Worm (Caenorhabditis elegans) whole organism, young adult: Measurements from ENCODE around the gene Y60A3A.8.
"Not testable (repeated sequence)": the region's sequence is repeated elsewhere in the genome, so short reads cannot be mapped to it uniquely, and the experiment has no call there.

ENCODE experiments used
- F33H1.4 ChIP-seq: fragments of 200-800 bp; sonication (Bioruptor generic); IDR thresholded peaks from 2 replicates; pipeline ENCODE4 v1.3.6; 2022; ENCODE audit warnings: missing genetic modification reagents, missing genetic modification characterization, missing compliant biosample characterization
- F37B4.10 ChIP-seq: fragments of 200-800 bp; sonication (Bioruptor generic); IDR thresholded peaks from 2 replicates; pipeline ENCODE4 v1.3.6; 2022; ENCODE audit warnings: missing genetic modification characterization, missing compliant biosample characterization
- F49E8.2 ChIP-seq: sonication (generic microtip); optimal IDR thresholded peaks from 3 replicates; lab custom pipeline; 2017; ENCODE audit warnings: missing genetic modification characterization, mild to moderate bottlenecking, missing compliant biosample characterization, antibody characterized with exemption, moderate library complexity; ENCODE audit not compliant: insufficient read depth
- K11D2.4 ChIP-seq: fragments of 200-800 bp; sonication (Bioruptor generic); IDR thresholded peaks from 2 replicates; pipeline ENCODE4 v1.3.6; 2022; ENCODE audit warnings: missing genetic modification reagents, missing genetic modification characterization, missing compliant biosample characterization
- T07F8.4 ChIP-seq: sonication (generic microtip); optimal IDR thresholded peaks from 2 replicates; lab custom pipeline; 2016; ENCODE audit warnings: mild to moderate bottlenecking, missing genetic modification characterization, moderate library complexity, missing compliant biosample characterization
- Y53G8AR.9 ChIP-seq: fragments of 200-800 bp; sonication (Bioruptor generic); conservative IDR thresholded peaks from 2 replicates; pipeline ENCODE4 v1.3.6; 2022; ENCODE audit warnings: missing genetic modification reagents, missing genetic modification characterization, missing compliant biosample characterization
- ama-1 ChIP-seq, 3 experiments: fragments of 150-350 bp in 1 of 3; sonication (generic microtip) in 2 of 3; optimal IDR thresholded peaks; 2 replicates each; lab custom pipeline; 2014 to 2018; ENCODE audit warnings: missing biosample characterization in 2 of 3, missing genetic modification characterization in 2 of 3, missing genetic modification reagents in 2 of 3
- aptf-2 ChIP-seq: fragments of 200-800 bp; sonication (Bioruptor generic); conservative IDR thresholded peaks from 2 replicates; pipeline ENCODE4 v1.3.6; 2022; ENCODE audit warnings: missing genetic modification reagents, missing genetic modification characterization, missing compliant biosample characterization
- attf-3 ChIP-seq: fragments of 200-800 bp; sonication (Bioruptor generic); conservative IDR thresholded peaks from 2 replicates; pipeline ENCODE4 v1.3.6; 2022; ENCODE audit warnings: missing genetic modification reagents, missing genetic modification characterization, missing compliant biosample characterization
- bed-1 ChIP-seq: fragments of 200-800 bp; sonication (Bioruptor generic); IDR thresholded peaks from 2 replicates; pipeline ENCODE4 v1.3.6; 2022; ENCODE audit warnings: missing genetic modification reagents, missing genetic modification characterization, missing compliant biosample characterization
- bed-2 ChIP-seq: fragments of 200-800 bp; sonication (Bioruptor generic); IDR thresholded peaks from 2 replicates; pipeline ENCODE4 v1.3.6; 2022; ENCODE audit warnings: missing genetic modification reagents, missing genetic modification characterization, missing compliant biosample characterization
- ceh-27 ChIP-seq: fragments of 200-800 bp; sonication (Bioruptor generic); optimal IDR thresholded peaks from 2 replicates; lab custom pipeline; 2018; ENCODE audit warnings: mild to moderate bottlenecking, missing genetic modification characterization, moderate library complexity, missing compliant biosample characterization
- ceh-40 ChIP-seq: fragments of 200-800 bp; sonication (Bioruptor generic); IDR thresholded peaks from 2 replicates; pipeline ENCODE4 v1.3.6; 2022; ENCODE audit warnings: missing genetic modification characterization, missing compliant biosample characterization
- ceh-58 ChIP-seq: fragments of 200-800 bp; sonication (Bioruptor generic); IDR thresholded peaks from 2 replicates; pipeline ENCODE4 v1.3.6; 2022; ENCODE audit warnings: missing genetic modification characterization, missing compliant biosample characterization
- chd-7 ChIP-seq: sonication (generic microtip); optimal IDR thresholded peaks from 2 replicates; lab custom pipeline; 2016; ENCODE audit warnings: mild to moderate bottlenecking, missing genetic modification characterization, moderate library complexity, missing compliant biosample characterization
- dox-1 ChIP-seq: fragments of 200-800 bp; sonication (Bioruptor generic); IDR thresholded peaks from 2 replicates; pipeline ENCODE4 v1.3.6; 2022; ENCODE audit warnings: missing genetic modification reagents, missing genetic modification characterization, missing compliant biosample characterization
- dpff-1 ChIP-seq: sonication (generic microtip); optimal IDR thresholded peaks from 2 replicates; lab custom pipeline; 2017; ENCODE audit warnings: mild to moderate bottlenecking, missing genetic modification characterization, missing compliant biosample characterization
- ets-4 ChIP-seq: fragments of 200-800 bp; sonication (Bioruptor generic); optimal IDR thresholded peaks from 2 replicates; lab custom pipeline; 2018; ENCODE audit warnings: mild to moderate bottlenecking, missing genetic modification characterization, missing compliant biosample characterization
- hlh-26 ChIP-seq: fragments of 200-800 bp; sonication (Bioruptor generic); conservative IDR thresholded peaks from 2 replicates; pipeline ENCODE4 v1.3.6; 2022; ENCODE audit warnings: missing genetic modification reagents, missing genetic modification characterization, missing compliant biosample characterization
- lir-1 ChIP-seq: fragments of 200-800 bp; sonication (Bioruptor generic); conservative IDR thresholded peaks from 2 replicates; pipeline ENCODE4 v1.3.6; 2022; ENCODE audit warnings: missing genetic modification reagents, missing genetic modification characterization, missing compliant biosample characterization
- mel-28 ChIP-seq: sonication (generic microtip); optimal IDR thresholded peaks from 2 replicates; lab custom pipeline; 2016; ENCODE audit warnings: borderline replicate concordance, mild to moderate bottlenecking, missing genetic modification characterization, missing compliant biosample characterization
- mxl-1 ChIP-seq: sonication (generic microtip); optimal IDR thresholded peaks from 2 replicates; lab custom pipeline; 2016; ENCODE audit warnings: missing genetic modification characterization, missing compliant biosample characterization
- nfya-1 ChIP-seq: sonication (generic microtip); optimal IDR thresholded peaks from 2 replicates; lab custom pipeline; 2017; ENCODE audit warnings: antibody characterized with exemption, missing compliant biosample characterization, missing genetic modification characterization, borderline replicate concordance; ENCODE audit not compliant: insufficient read depth
- pbrm-1 ChIP-seq: fragments of 200-800 bp; sonication (Bioruptor generic); IDR thresholded peaks from 2 replicates; pipeline ENCODE4 v1.3.6; 2022; ENCODE audit warnings: missing genetic modification reagents, missing genetic modification characterization, missing compliant biosample characterization
- rcor-1 ChIP-seq: fragments of 200-800 bp; sonication (Bioruptor generic); IDR thresholded peaks from 2 replicates; pipeline ENCODE4 v1.3.6; 2022; ENCODE audit warnings: missing genetic modification reagents, missing genetic modification characterization, missing compliant biosample characterization
- repo-1 ChIP-seq: sonication (generic microtip); optimal IDR thresholded peaks from 2 replicates; lab custom pipeline; 2017; ENCODE audit warnings: mild to moderate bottlenecking, missing genetic modification characterization, missing compliant biosample characterization
- sdz-38 ChIP-seq: sonication (generic microtip); optimal IDR thresholded peaks from 2 replicates; lab custom pipeline; 2016; ENCODE audit warnings: missing genotype, missing genetic modification characterization, missing compliant biosample characterization
- snpc-3.4 ChIP-seq: sonication (generic microtip); optimal IDR thresholded peaks from 2 replicates; lab custom pipeline; 2017; ENCODE audit warnings: missing genetic modification characterization, mild to moderate bottlenecking, missing compliant biosample characterization, antibody characterized with exemption, moderate library complexity, missing genotype, missing genetic modification reagents
- somi-1 ChIP-seq: fragments of 200-800 bp; sonication (Bioruptor generic); optimal IDR thresholded peaks from 2 replicates; lab custom pipeline; 2018; ENCODE audit warnings: mild to moderate bottlenecking, missing genetic modification characterization, missing compliant biosample characterization
- tbp1 ChIP-seq: fragments of 200-800 bp; sonication (Bioruptor generic); optimal IDR thresholded peaks from 2 replicates; lab custom pipeline; 2018; ENCODE audit warnings: mild to moderate bottlenecking, missing genetic modification characterization, missing compliant biosample characterization
- zim-3 ChIP-seq: sonication (generic microtip); optimal IDR thresholded peaks from 2 replicates; lab custom pipeline; 2017; ENCODE audit warnings: mild to moderate bottlenecking, missing genetic modification characterization, moderate library complexity, missing compliant biosample characterization

Gene Y60A3A.8

ce11 chrV:19946529-19946928 lies 3.2 kb upstream of the Y60A3A.8 start, which contains the start of gene dhs-24:
TSS of gene dhs-24 (minus strand) at chrV:19946629.
- TF ChIP-seq K11D2.4 (GFP tag; lab: Robert Waterston, UW) (no peak), dpff-1 (no peak), ceh-58 (0 out of 2 replicates have a peak, but pooled peaks have one; percentile 33)
- TF ChIP-seq, all 124 proteins: peak for 1

DNA sequence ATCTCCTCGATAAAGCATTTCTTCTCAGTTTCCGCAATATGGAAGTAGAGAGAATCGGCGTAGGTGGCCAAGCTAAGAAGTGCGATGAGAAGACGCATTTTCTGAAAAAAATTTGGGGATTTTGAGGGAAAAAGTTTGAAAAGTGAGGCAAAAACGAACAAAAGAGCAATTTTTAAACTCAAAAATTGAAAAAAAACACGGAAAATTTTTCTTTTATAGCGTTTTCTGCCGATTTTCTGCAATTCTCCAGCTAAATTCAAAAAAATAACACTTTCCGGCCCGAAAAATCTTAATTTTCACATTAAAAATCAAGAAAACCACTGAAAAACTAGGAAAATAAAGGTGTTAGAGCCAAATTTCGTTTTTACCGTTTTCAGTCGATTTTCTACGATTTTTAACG lies 785 bp upstream of the Y60A3A.8 start, which contains the start of gene tmed-4:
TSS of gene tmed-4 (minus strand) at position 101 of the 400 bp plus-strand sequence.
- not testable (repeated sequence) for TF ChIP-seq rcor-1 (GFP tag; lab: Robert Waterston, UW); F37B4.10 (GFP tag; lab: Robert Waterston, UW); repo-1

- no peak for TF ChIP-seq nfya-1
- no peak for TF ChIP-seq mxl-1
Observed at ce11 chrV:19954491-19954890, 4.7 kb downstream of the Y60A3A.8 start.

ce11 chrV:19955171-19955570 lies 5.4 kb downstream of the Y60A3A.8 start, which contains the start of gene abhd-3.1:
TSS of gene abhd-3.1 (plus strand) at chrV:19955488.
- TF ChIP-seq T07F8.4 (tag; lab: Kevin White, UChicago), result no peak
- TF ChIP-seq F49E8.2 (tag; lab: Kevin White, UChicago), result no peak
- TF ChIP-seq ceh-27, result no peak
- no peak for TF ChIP-seq lir-1 (GFP tag; lab: Robert Waterston, UW)
- TF ChIP-seq bed-1 (GFP tag; lab: Robert Waterston, UW), result no peak
- no peak for TF ChIP-seq snpc-3.4 (tag; lab: Kevin White, UChicago)
- TF ChIP-seq ama-1 (optimal IDR thresholded peaks at IDR 0.05; lab: Kevin White, UChicago), result no peak
- TF ChIP-seq ama-1 (GFP tag; optimal IDR thresholded peaks at IDR 0.05; lab: Kevin White, UChicago), result no peak
- no peak for TF ChIP-seq chd-7 (tag; lab: Kevin White, UChicago)
- no peak for TF ChIP-seq hlh-26
- TF ChIP-seq zim-3 (tag; lab: Kevin White, UChicago), result no peak
- TF ChIP-seq ceh-40 (GFP tag; lab: Robert Waterston, UW), result no peak
- no peak for TF ChIP-seq F33H1.4 (GFP tag; lab: Robert Waterston, UW)
- TF ChIP-seq attf-3 (GFP tag; lab: Robert Waterston, UW), result no peak
- TF ChIP-seq bed-2 (GFP tag; lab: Robert Waterston, UW), result no peak
- TF ChIP-seq ets-4 (GFP tag; lab: Kevin White, UChicago), result no peak
- TF ChIP-seq, all 124 proteins: peak for 0

DNA sequence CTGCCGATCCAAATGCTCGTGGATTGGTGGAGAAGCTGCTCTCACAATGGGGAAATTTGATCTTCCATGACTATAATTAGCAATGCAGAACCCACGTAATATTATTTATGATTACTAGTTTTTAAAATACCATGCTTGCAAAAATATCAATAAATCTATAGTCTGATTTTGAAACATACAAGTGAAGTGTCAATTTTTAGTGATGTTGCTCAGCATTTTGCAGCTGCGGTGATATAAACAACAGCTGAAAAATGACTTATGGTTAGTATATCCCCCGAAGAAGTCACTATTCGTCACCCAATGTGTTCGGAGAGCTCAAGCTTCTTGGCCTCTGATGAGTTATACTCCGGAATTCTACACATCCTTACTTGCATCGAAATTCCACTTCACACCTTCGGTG lies 9.0 kb downstream of the Y60A3A.8 start, which contains the start of gene srh-172:
TSS of gene srh-172 (plus strand) at position 301 of the 400 bp plus-strand sequence.
- no peak for TF ChIP-seq mel-28 (tag; lab: Kevin White, UChicago)
- no peak for TF ChIP-seq sdz-38 (tag; lab: Kevin White, UChicago)
- TF ChIP-seq T07F8.4 (tag; lab: Kevin White, UChicago), result no peak
- no peak for TF ChIP-seq tbp1 (GFP tag; lab: Kevin White, UChicago)
- TF ChIP-seq Y53G8AR.9 (GFP tag; lab: Robert Waterston, UW), result no peak
- TF ChIP-seq dox-1 (GFP tag; lab: Robert Waterston, UW), result no peak
- TF ChIP-seq somi-1 (GFP tag; lab: Kevin White, UChicago), result no peak
- TF ChIP-seq aptf-2, result no peak
- TF ChIP-seq pbrm-1 (GFP tag; lab: Robert Waterston, UW), result no peak
- no peak for TF ChIP-seq ets-4 (GFP tag; lab: Kevin White, UChicago)
